Worm (Caenorhabditis elegans): ENCODE results near the gene ocam-1.
A peak's percentile ranks its signal among the peaks of the same experiment; 100 is the strongest.

The ocam-1 gene

DNA sequence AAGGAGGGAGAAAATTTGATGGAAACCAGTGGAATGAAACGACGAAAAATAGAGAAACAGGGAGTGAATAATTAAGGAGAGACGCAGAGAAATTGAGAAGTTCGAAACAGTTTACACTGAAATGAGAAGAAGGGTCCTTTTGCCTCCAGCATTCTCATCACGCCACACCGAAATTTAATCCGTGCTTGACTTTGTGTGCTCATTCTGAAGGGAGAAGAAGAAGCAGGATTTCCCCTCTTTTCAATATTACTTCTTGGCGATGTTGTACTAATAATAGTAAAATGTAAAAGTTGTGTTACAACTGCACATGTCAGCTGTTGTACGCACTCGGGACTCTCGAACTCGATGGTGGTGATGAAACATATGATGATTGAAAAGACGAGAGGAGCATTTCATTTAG lies 13.9 kb downstream of the ocam-1 start:
- TF ChIP-seq pha-4 (tag; optimal IDR thresholded peaks at IDR 0.05) (no peak), ztf-11 (tag; optimal IDR thresholded peaks at IDR 0.05) (no peak), nhr-2 (tag; optimal IDR thresholded peaks at IDR 0.05) (no peak), flh-1 (GFP tag; optimal IDR thresholded peaks at IDR 0.05) (no peak), unc-120 (tag; optimal IDR thresholded peaks at IDR 0.05; ENCODE audit: poor library complexity, severe bottlenecking) (peak; percentile 91), sem-2 (GFP tag; optimal IDR thresholded peaks at IDR 0.05) (no peak), mab-5 (tag; optimal IDR thresholded peaks at IDR 0.05) (no peak), nhr-12 (tag; optimal IDR thresholded peaks at IDR 0.05) (no peak), cnd-1 (tag; optimal IDR thresholded peaks at IDR 0.05) (no peak), zip-8 (tag; optimal IDR thresholded peaks at IDR 0.05) (no peak), lin-13 (tag; optimal IDR thresholded peaks at IDR 0.05) (no peak), elt-1 (tag; optimal IDR thresholded peaks at IDR 0.05; ENCODE audit: borderline replicate concordance, insufficient read depth) (no peak), hlh-1 (tag; optimal IDR thresholded peaks at IDR 0.05) (peak; percentile 99), mls-2 (tag; optimal IDR thresholded peaks at IDR 0.05) (no peak), unc-62 (GFP tag; optimal IDR thresholded peaks at IDR 0.05) (peak; percentile 67), bed-3 (GFP tag; optimal IDR thresholded peaks at IDR 0.05) (no peak), ceh-43 (GFP tag; optimal IDR thresholded peaks at IDR 0.05) (no peak), elt-3 (tag; optimal IDR thresholded peaks at IDR 0.05) (no peak), ceh-83 (GFP tag; optimal IDR thresholded peaks at IDR 0.05) (no peak), snpc-4 (tag; optimal IDR thresholded peaks at IDR 0.05) (no peak)

ce11 chrV:14150966-14151365 lies 16.6 kb downstream of the ocam-1 start:
- no peak for TF ChIP-seq M03D4.4 (tag; optimal IDR thresholded peaks at IDR 0.05)
- TF ChIP-seq sptf-1 (tag; optimal IDR thresholded peaks at IDR 0.05), result no peak
- TF ChIP-seq sem-2 (GFP tag; optimal IDR thresholded peaks at IDR 0.05), result no peak
- no peak for TF ChIP-seq flh-1 (GFP tag; optimal IDR thresholded peaks at IDR 0.05)
- TF ChIP-seq ztf-11 (tag; optimal IDR thresholded peaks at IDR 0.05), result no peak
- TF ChIP-seq pha-4 (tag; optimal IDR thresholded peaks at IDR 0.05), result no peak
- no peak for TF ChIP-seq unc-62 (GFP tag; optimal IDR thresholded peaks at IDR 0.05)
- TF ChIP-seq cnd-1 (tag; optimal IDR thresholded peaks at IDR 0.05), result no peak
- no peak for TF ChIP-seq drap-1 (GFP tag; optimal IDR thresholded peaks at IDR 0.05)
- no peak for TF ChIP-seq mls-2 (tag; optimal IDR thresholded peaks at IDR 0.05)
- TF ChIP-seq elt-1 (tag; optimal IDR thresholded peaks at IDR 0.05; ENCODE audit: borderline replicate concordance, insufficient read depth), result no peak
- no peak for TF ChIP-seq ces-1 (GFP tag; optimal IDR thresholded peaks at IDR 0.05)
- TF ChIP-seq snpc-4 (tag; optimal IDR thresholded peaks at IDR 0.05), result no peak
- TF ChIP-seq nhr-28 (tag; optimal IDR thresholded peaks at IDR 0.05), result no peak
- TF ChIP-seq ham-2 (GFP tag; optimal IDR thresholded peaks at IDR 0.05), result no peak

DNA sequence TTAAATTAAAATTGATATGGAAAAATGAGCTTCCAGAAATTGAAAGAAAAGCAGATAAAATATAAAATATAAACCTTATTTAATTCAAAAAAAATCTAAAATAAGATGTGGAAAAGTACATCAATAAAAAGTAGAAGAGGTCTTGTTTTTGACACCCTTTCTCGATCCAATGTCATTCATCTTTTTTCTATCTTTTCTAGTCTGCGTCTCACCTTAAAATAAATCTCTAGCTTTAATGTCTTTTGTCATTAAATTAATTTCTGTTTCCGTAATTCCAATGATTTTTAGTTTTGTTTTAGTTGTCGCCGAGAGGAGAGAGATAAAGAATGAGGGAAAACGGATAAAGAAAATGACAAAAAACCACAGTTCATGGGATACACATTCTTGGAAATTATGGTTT lies 18.4 kb downstream of the ocam-1 start:
- TF ChIP-seq nhr-76 (tag; optimal IDR thresholded peaks at IDR 0.05) (no peak), pha-4 (tag; optimal IDR thresholded peaks at IDR 0.05) (no peak), unc-120 (tag; optimal IDR thresholded peaks at IDR 0.05; ENCODE audit: poor library complexity, severe bottlenecking) (no peak), mls-2 (tag; optimal IDR thresholded peaks at IDR 0.05) (no peak), mab-5 (tag; optimal IDR thresholded peaks at IDR 0.05) (no peak), unc-62 (GFP tag; optimal IDR thresholded peaks at IDR 0.05) (no peak), lin-32 (GFP tag; optimal IDR thresholded peaks at IDR 0.05) (no peak), sem-2 (GFP tag; optimal IDR thresholded peaks at IDR 0.05) (no peak), elt-1 (tag; optimal IDR thresholded peaks at IDR 0.05; ENCODE audit: borderline replicate concordance, insufficient read depth) (no peak), ceh-39 (tag; optimal IDR thresholded peaks at IDR 0.05) (no peak), sptf-1 (tag; optimal IDR thresholded peaks at IDR 0.05) (no peak), ces-1 (GFP tag; optimal IDR thresholded peaks at IDR 0.05) (no peak), drap-1 (GFP tag; optimal IDR thresholded peaks at IDR 0.05) (no peak), hlh-1 (tag; optimal IDR thresholded peaks at IDR 0.05) (no peak)

ce11 chrV:14147114-14147513 lies 20.4 kb downstream of the ocam-1 start:
- TF ChIP-seq mls-2 (tag; optimal IDR thresholded peaks at IDR 0.05) (no peak), flh-1 (GFP tag; optimal IDR thresholded peaks at IDR 0.05) (no peak), nhr-28 (tag; optimal IDR thresholded peaks at IDR 0.05) (no peak), sem-2 (GFP tag; optimal IDR thresholded peaks at IDR 0.05) (no peak), mab-5 (tag; optimal IDR thresholded peaks at IDR 0.05) (no peak), unc-120 (tag; optimal IDR thresholded peaks at IDR 0.05; ENCODE audit: poor library complexity, severe bottlenecking) (no peak), snpc-4 (tag; optimal IDR thresholded peaks at IDR 0.05) (no peak)

- TF ChIP-seq elt-1 (tag; optimal IDR thresholded peaks at IDR 0.05; ENCODE audit: borderline replicate concordance, insufficient read depth), result no peak
- TF ChIP-seq blmp-1 (tag; optimal IDR thresholded peaks at IDR 0.05), result no peak
- no peak for TF ChIP-seq nhr-28 (tag; optimal IDR thresholded peaks at IDR 0.05)
- no peak for TF ChIP-seq hlh-1 (tag; optimal IDR thresholded peaks at IDR 0.05)
- TF ChIP-seq nhr-76 (tag; optimal IDR thresholded peaks at IDR 0.05), result no peak
- no peak for TF ChIP-seq ham-2 (GFP tag; optimal IDR thresholded peaks at IDR 0.05)
Measured at ce11 chrV:14146199-14146598, 21.3 kb downstream of the ocam-1 start, which contains the start of gene acs-10. TSS of gene acs-10 (plus strand) at chrV:14146499.

All from whole organism, mixed stage, embryonic.